Fruit fly (Drosophila melanogaster): Measurements from ENCODE around the gene Iru.

- no peak for TF ChIP-seq Sp1 (GFP tag; optimal IDR thresholded peaks at IDR 0.05)
- no peak for TF ChIP-seq HLH106 (tag; optimal IDR thresholded peaks at IDR 0.05)
- no peak for TF ChIP-seq OdsH (GFP tag; optimal IDR thresholded peaks at IDR 0.05)
- no peak for TF ChIP-seq Abd-B (GFP tag; optimal IDR thresholded peaks at IDR 0.05)
Measured at dm6 chr3R:8980776-8981165, 25.5 kb upstream of the Iru start, which contains the start of gene CAHbeta.

Measured in whole organism, wandering third instar larva.